Fruit fly (Drosophila melanogaster): ENCODE data around the gene sala.
A peak's percentile ranks its signal among the peaks of the same experiment; 100 is the strongest.

sala gene

DNA sequence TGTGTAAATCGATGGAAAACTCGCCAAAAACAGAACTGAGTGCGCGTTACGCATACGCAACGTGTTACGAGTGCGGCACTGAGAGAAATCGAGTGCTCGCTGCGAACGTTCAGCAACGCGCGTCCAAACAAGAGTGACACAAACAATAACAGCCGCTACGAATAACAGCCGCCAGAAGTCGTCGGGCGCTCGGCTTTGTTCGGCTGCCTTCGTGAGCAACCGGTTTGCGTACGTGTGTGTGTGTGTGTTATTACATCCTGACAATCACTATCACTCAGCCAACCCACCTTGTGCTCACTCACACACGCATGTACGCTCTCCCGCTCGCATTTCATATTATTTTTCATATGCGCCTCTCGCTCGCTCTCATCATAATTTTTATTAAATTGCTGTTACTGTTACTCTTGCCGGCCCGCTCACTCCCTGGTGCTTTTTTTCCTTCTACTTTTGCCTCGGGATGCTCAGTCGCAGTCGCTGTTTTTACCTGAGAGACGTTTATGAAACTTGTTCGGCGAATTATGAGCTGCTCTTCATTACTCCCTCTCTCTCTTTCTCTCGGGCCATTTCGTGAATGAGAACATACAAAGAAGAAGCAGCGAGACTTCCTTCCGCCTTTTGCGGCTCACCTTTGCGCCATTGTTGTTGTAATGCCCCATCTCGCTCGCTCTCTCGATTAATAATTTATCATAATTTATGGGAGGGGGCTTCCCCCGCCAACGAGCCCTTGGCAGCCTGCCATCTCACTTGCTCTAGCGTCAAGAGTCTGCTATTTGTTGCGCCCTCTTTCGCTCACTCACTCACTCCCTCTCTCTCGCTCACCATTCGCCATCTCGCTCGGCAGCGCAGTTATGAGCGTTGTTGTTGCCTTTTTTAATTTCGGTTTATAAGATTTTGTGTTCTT, 38.8 kb upstream of the sala start, which contains the start of gene salm (continued):
- no peak for TF ChIP-seq wor (GFP tag; IDR thresholded peaks at IDR 0.05)
- no peak for TF ChIP-seq CG11696 (GFP tag; IDR thresholded peaks at IDR 0.05)
- 0 out of 3 replicates have a peak, but pooled peaks have one; percentile 11 for TF ChIP-seq so (GFP tag; IDR thresholded peaks at IDR 0.05)
- TF ChIP-seq CG16815 (GFP tag; optimal IDR thresholded peaks at IDR 0.05) = no peak
- TF ChIP-seq CG1529 (GFP tag; optimal IDR thresholded peaks at IDR 0.05) = no peak
- no peak for TF ChIP-seq CG15601 (tag; optimal IDR thresholded peaks at IDR 0.05)
- no peak for TF ChIP-seq CG10654 (GFP tag; optimal IDR thresholded peaks at IDR 0.05)
- no peak for TF ChIP-seq Antp (GFP tag; optimal IDR thresholded peaks at IDR 0.05)
- no peak for TF ChIP-seq sc (optimal IDR thresholded peaks at IDR 0.05)
- TF ChIP-seq sc (GFP tag; optimal IDR thresholded peaks at IDR 0.05) = no peak
- peak; percentile 34 for TF ChIP-seq phol (tag; optimal IDR thresholded peaks at IDR 0.05)
- no peak for TF ChIP-seq Scr (GFP tag; IDR thresholded peaks at IDR 0.05; ENCODE audit: partially characterized antibody)
- no peak for TF ChIP-seq gcm2 (GFP tag; optimal IDR thresholded peaks at IDR 0.05)
- TF ChIP-seq CG18262 (tag; optimal IDR thresholded peaks at IDR 0.05) = no peak
- peak; percentile 45 for TF ChIP-seq ac (GFP tag; optimal IDR thresholded peaks at IDR 0.05)
- no peak for TF ChIP-seq CG12155 (GFP tag; optimal IDR thresholded peaks at IDR 0.05)
- TF ChIP-seq pb (GFP tag; optimal IDR thresholded peaks at IDR 0.05) = no peak
- TF ChIP-seq Hey (tag; optimal IDR thresholded peaks at IDR 0.05) = no peak
- TF ChIP-seq sima (GFP tag; optimal IDR thresholded peaks at IDR 0.05) = no peak
- TF ChIP-seq onecut (GFP tag; IDR thresholded peaks at IDR 0.05) = no peak
- no peak for TF ChIP-seq fd96Cb (tag; optimal IDR thresholded peaks at IDR 0.05)
- peak; percentile 93 for TF ChIP-seq cg (GFP tag; optimal IDR thresholded peaks at IDR 0.05)
- no peak for TF ChIP-seq kay (GFP tag; optimal IDR thresholded peaks at IDR 0.05)
- TF ChIP-seq Poxn (GFP tag; IDR thresholded peaks at IDR 0.05) = no peak
- peak in 1 of 2 experiments; percentile 88 for TF ChIP-seq Pdp1 (GFP tag; optimal IDR thresholded peaks at IDR 0.05)
- no peak for TF ChIP-seq CG11560 (tag; IDR thresholded peaks at IDR 0.05)
- no peak for TF ChIP-seq ATbp (GFP tag; optimal IDR thresholded peaks at IDR 0.05)
- no peak for TF ChIP-seq lab (GFP tag; optimal IDR thresholded peaks at IDR 0.05)
- no peak for TF ChIP-seq CG14667 (GFP tag; IDR thresholded peaks at IDR 0.05)
- TF ChIP-seq CG15073 (GFP tag; optimal IDR thresholded peaks at IDR 0.05) = no peak
- TF ChIP-seq gcm (GFP tag; optimal IDR thresholded peaks at IDR 0.05) = no peak
- TF ChIP-seq az2 (GFP tag; optimal IDR thresholded peaks at IDR 0.05) = no peak
- TF ChIP-seq CG33213 (GFP tag; optimal IDR thresholded peaks at IDR 0.05) = no peak
- TF ChIP-seq CG8281 (tag; optimal IDR thresholded peaks at IDR 0.05) = no peak
- TF ChIP-seq CG11247 (GFP tag; IDR thresholded peaks at IDR 0.05) = no peak
- no peak for TF ChIP-seq Fer2 (tag; optimal IDR thresholded peaks at IDR 0.05)
- TF ChIP-seq lbe (GFP tag; optimal IDR thresholded peaks at IDR 0.05) = no peak
- no peak for TF ChIP-seq CG12942 (GFP tag; optimal IDR thresholded peaks at IDR 0.05)
- TF ChIP-seq B-H2 (GFP tag; optimal IDR thresholded peaks at IDR 0.05) = no peak
- TF ChIP-seq tup (GFP tag; optimal IDR thresholded peaks at IDR 0.05) = no peak
- no peak for TF ChIP-seq NC2α (GFP tag; optimal IDR thresholded peaks at IDR 0.05)
- TF ChIP-seq CG6813 (GFP tag; optimal IDR thresholded peaks at IDR 0.05) = no peak
- no peak for TF ChIP-seq Dp (GFP tag; optimal IDR thresholded peaks at IDR 0.05)
- TF ChIP-seq CG2875 (GFP tag; optimal IDR thresholded peaks at IDR 0.05) = no peak
- peak; percentile 71; the same call in 1 of the 4 replicates for TF ChIP-seq chinmo (GFP tag; IDR thresholded peaks at IDR 0.05; ENCODE audit: partially characterized antibody)
- no peak for TF ChIP-seq CG10147 (GFP tag; optimal IDR thresholded peaks at IDR 0.05)
- TF ChIP-seq Mes4 (GFP tag; optimal IDR thresholded peaks at IDR 0.05) = no peak
- TF ChIP-seq disco-r (GFP tag; optimal IDR thresholded peaks at IDR 0.05) = no peak
- no peak for TF ChIP-seq CG7786 (GFP tag; optimal IDR thresholded peaks at IDR 0.05)
